Worm (Caenorhabditis elegans) whole organism, L3 larva: ENCODE data around the gene F14E5.2.

ENCODE experiments used
- fos-1 ChIP-seq: fragments of 150-350 bp; optimal IDR thresholded peaks from 2 replicates; lab custom pipeline; 2014; ENCODE audit warnings: missing biosample characterization, missing genetic modification characterization
- ztf-11 ChIP-seq: fragments of 150-350 bp; optimal IDR thresholded peaks from 2 replicates; lab custom pipeline; 2014; ENCODE audit warnings: missing biosample characterization, missing genetic modification characterization

- TF ChIP-seq fos-1 (tag; lab: Kevin White, UChicago) (no peak), ztf-11 (no peak)
Observed at ce11 chrII:8441519-8441918, 12.9 kb upstream of the F14E5.2 start.
